Worm (Caenorhabditis elegans): ENCODE measurements around the gene ins-10.

ce11 chrV:14017476-14017875, 16.3 kb upstream of the ins-10 start, which contains the start of gene srh-308:
- TF ChIP-seq snpc-4 (tag; optimal IDR thresholded peaks at IDR 0.05): no peak
- no peak for TF ChIP-seq egl-27 (tag; optimal IDR thresholded peaks at IDR 0.05)
- TF ChIP-seq nhr-28 (tag; optimal IDR thresholded peaks at IDR 0.05): no peak
- TF ChIP-seq madf-9 (GFP tag; conservative IDR thresholded peaks at IDR 0.05): no peak
- TF ChIP-seq unc-130 (GFP tag; optimal IDR thresholded peaks at IDR 0.05): no peak
- no peak for TF ChIP-seq ztf-7 (tag; optimal IDR thresholded peaks at IDR 0.05)

Data from whole organism, L4 larva.